Worm (Caenorhabditis elegans): ENCODE results near the gene lev-8.

lev-8 gene

DNA sequence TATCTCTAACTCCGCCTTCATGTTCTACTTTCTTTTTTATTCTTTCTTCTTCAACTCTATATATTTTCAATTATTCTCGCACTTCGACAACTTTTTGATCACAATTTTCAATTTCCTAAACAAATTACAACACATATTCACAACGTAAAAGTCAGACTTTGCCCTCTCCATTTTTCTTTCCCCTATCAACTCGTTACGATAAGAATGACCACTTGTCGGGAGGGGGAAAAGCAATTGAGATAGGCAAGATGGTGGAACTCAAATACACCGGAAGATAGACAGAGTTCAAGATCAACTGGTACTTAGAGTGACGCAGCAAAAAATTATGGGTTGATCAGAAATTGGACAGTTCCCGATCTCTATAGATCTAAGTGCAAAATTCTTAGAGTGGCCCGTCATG, 5.7 kb upstream of the lev-8 start:
- no peak for TF ChIP-seq ref-1 (GFP tag; conservative IDR thresholded peaks at IDR 0.05)
- no peak for TF ChIP-seq flt-1 (GFP tag; IDR thresholded peaks at IDR 0.05)
- no peak for TF ChIP-seq tab-1 (GFP tag; IDR thresholded peaks at IDR 0.05)
- TF ChIP-seq klf-2 (GFP tag; conservative IDR thresholded peaks at IDR 0.05) = no peak
- TF ChIP-seq ztf-23 (GFP tag; IDR thresholded peaks at IDR 0.05) = no peak
- no peak for TF ChIP-seq ztf-29 (GFP tag; IDR thresholded peaks at IDR 0.05)
- no peak for TF ChIP-seq cog-1 (tag; optimal IDR thresholded peaks at IDR 0.05)
- no peak for TF ChIP-seq T22C8.4 (GFP tag; IDR thresholded peaks at IDR 0.05)
- no peak for TF ChIP-seq med-1 (GFP tag; optimal IDR thresholded peaks at IDR 0.05; ENCODE audit: insufficient read depth)

DNA sequence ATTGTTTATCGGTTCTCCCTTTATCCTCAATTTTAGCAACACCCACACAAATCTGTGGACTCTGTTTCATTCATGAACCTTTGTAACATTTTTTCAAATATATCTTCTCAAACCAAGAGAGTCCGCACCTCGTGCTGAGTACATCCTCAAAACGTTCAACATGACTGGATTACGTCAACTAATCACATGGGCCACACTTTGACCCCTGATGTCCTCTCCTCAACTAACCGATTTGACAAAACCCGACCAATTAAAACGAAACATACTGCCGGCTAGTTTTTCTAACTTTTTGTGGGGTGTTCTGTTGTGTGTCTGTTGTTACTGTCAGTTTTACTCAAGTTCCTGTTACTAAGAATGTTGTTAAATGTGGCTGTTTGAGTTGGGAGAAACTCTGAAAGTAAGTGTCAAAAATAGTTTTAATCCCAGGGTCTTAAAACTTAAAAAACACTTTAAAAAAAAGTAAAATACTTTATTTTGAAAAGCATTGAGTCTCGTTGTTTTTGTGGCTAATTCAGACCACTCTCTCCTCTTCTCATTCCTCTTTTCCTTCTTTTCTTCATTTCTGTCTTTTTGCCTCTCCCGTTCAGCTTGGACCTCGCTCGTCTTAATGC, 5.1 kb upstream of the lev-8 start:
- TF ChIP-seq ref-1 (GFP tag; conservative IDR thresholded peaks at IDR 0.05) = no peak
- no peak for TF ChIP-seq tab-1 (GFP tag; IDR thresholded peaks at IDR 0.05)
- no peak for TF ChIP-seq ztf-23 (GFP tag; IDR thresholded peaks at IDR 0.05)
- no peak for TF ChIP-seq cog-1 (tag; optimal IDR thresholded peaks at IDR 0.05)
- TF ChIP-seq ztf-29 (GFP tag; IDR thresholded peaks at IDR 0.05) = no peak
- TF ChIP-seq T22C8.4 (GFP tag; IDR thresholded peaks at IDR 0.05) = no peak
- TF ChIP-seq klf-2 (GFP tag; conservative IDR thresholded peaks at IDR 0.05) = no peak
- no peak for TF ChIP-seq flt-1 (GFP tag; IDR thresholded peaks at IDR 0.05)
- no peak for TF ChIP-seq med-1 (GFP tag; optimal IDR thresholded peaks at IDR 0.05; ENCODE audit: insufficient read depth)

DNA sequence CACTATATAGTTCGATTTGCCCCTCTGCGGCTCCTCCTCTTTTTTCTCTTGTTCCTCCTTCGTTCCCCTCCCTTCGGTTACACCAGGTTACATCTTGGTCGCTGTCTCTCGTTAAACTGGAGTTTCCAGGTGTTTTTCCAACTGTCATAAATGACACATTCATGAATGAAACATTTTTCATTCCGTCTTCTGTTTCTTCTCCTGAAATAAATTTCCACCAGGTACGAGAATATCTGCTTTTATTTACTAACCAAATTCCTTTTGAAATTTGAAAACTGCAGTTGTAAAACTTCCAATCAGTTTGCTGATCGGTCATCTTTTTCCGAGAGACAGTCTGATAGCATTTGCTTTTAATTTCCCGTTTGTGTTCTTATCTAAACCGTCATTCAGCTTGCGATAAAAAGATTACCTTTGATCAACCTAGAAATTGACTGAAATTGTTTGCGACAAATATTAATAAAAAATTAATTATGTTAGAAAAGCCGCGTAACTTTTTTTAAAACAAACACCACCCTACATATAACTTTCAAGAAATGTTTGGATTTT, 4.4 kb upstream of the lev-8 start, which contains the start of gene C35C5.10:
Gene C35C5.10 (plus strand): TSS at position 51 of the 546 bp plus-strand sequence.
- no peak for TF ChIP-seq med-1 (GFP tag; optimal IDR thresholded peaks at IDR 0.05; ENCODE audit: insufficient read depth)

DNA sequence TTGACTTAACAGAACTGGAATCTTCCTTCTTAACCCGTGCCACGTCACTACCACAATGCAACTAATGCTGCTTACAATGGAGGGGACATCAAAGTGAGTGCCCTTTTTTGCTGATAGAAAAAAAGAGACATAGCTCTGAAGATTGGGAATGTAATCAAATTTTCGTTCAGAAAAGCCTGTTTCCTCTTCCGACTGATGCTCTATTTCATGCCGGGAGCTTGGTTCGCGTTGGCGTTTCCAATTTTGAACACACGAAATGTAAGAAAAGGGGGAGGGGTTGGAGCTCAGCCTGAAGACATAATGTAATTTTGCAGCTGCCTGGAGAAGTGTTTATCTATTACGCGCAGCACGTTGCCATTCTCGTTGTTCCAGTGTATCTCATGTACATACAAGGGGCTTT, 2.6 kb upstream of the lev-8 start:
- no peak for TF ChIP-seq flt-1 (GFP tag; IDR thresholded peaks at IDR 0.05)
- no peak for TF ChIP-seq tab-1 (GFP tag; IDR thresholded peaks at IDR 0.05)
- TF ChIP-seq cog-1 (tag; optimal IDR thresholded peaks at IDR 0.05) = no peak
- no peak for TF ChIP-seq ztf-23 (GFP tag; IDR thresholded peaks at IDR 0.05)
- TF ChIP-seq med-1 (GFP tag; optimal IDR thresholded peaks at IDR 0.05; ENCODE audit: insufficient read depth) = no peak
- TF ChIP-seq ztf-29 (GFP tag; IDR thresholded peaks at IDR 0.05) = no peak
- no peak for TF ChIP-seq klf-2 (GFP tag; conservative IDR thresholded peaks at IDR 0.05)

DNA sequence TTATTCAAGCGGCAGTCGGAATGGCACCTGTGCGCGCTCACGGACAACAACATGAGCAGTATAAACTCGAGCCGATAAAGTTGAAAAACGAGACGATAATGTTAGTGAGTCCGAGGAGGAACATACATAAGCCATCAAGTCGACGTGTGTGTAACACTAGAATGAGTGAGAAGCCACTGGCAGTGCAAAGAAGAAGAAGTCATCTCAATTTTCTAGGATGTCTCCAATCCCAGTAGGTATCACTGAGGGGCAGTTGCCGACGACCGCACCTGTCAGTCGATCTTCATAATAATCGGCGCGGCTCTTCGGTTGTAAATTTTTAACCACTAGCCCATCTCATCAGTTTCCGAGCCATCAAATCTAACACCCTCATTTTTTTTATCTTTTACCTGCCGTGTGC, 639 bp upstream of the lev-8 start:
- TF ChIP-seq cog-1 (tag; optimal IDR thresholded peaks at IDR 0.05) = no peak
- TF ChIP-seq med-1 (GFP tag; optimal IDR thresholded peaks at IDR 0.05; ENCODE audit: insufficient read depth) = no peak
- TF ChIP-seq flt-1 (GFP tag; IDR thresholded peaks at IDR 0.05) = no peak
- TF ChIP-seq tab-1 (GFP tag; IDR thresholded peaks at IDR 0.05) = no peak
- no peak for TF ChIP-seq T22C8.4 (GFP tag; IDR thresholded peaks at IDR 0.05)
- TF ChIP-seq ztf-29 (GFP tag; IDR thresholded peaks at IDR 0.05) = no peak
- TF ChIP-seq klf-2 (GFP tag; conservative IDR thresholded peaks at IDR 0.05) = no peak
- no peak for TF ChIP-seq ref-1 (GFP tag; conservative IDR thresholded peaks at IDR 0.05)

DNA sequence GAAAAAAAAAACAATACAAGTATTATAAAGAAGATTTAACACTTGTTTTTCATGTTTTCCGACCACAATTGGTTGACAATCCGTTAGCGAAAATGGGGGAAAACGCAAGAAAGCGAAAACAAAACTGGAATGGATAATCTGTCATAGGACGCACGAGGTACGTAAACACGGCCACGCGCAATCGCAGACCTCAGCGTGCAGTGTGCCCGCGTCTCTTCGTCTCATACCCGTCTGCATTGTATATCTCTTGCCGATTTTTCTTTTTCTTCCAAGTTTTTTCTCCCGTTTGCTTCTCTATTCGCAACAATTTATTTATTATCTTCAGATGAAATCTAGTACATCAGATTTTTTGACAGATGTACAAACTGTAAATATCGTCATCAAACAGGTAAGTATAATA, 2.9 kb downstream of the lev-8 start, which contains the start of gene trpp-9:
Gene trpp-9 (plus strand): TSS at position 261 of the 400 bp plus-strand sequence.
- no peak for TF ChIP-seq tab-1 (GFP tag; IDR thresholded peaks at IDR 0.05)
- no peak for TF ChIP-seq flt-1 (GFP tag; IDR thresholded peaks at IDR 0.05)
- peak; percentile 38 for TF ChIP-seq cog-1 (tag; optimal IDR thresholded peaks at IDR 0.05)
- no peak for TF ChIP-seq ztf-29 (GFP tag; IDR thresholded peaks at IDR 0.05)
- TF ChIP-seq T22C8.4 (GFP tag; IDR thresholded peaks at IDR 0.05) = no peak
- TF ChIP-seq ref-1 (GFP tag; conservative IDR thresholded peaks at IDR 0.05) = no peak
- no peak for TF ChIP-seq med-1 (GFP tag; optimal IDR thresholded peaks at IDR 0.05; ENCODE audit: insufficient read depth)

DNA sequence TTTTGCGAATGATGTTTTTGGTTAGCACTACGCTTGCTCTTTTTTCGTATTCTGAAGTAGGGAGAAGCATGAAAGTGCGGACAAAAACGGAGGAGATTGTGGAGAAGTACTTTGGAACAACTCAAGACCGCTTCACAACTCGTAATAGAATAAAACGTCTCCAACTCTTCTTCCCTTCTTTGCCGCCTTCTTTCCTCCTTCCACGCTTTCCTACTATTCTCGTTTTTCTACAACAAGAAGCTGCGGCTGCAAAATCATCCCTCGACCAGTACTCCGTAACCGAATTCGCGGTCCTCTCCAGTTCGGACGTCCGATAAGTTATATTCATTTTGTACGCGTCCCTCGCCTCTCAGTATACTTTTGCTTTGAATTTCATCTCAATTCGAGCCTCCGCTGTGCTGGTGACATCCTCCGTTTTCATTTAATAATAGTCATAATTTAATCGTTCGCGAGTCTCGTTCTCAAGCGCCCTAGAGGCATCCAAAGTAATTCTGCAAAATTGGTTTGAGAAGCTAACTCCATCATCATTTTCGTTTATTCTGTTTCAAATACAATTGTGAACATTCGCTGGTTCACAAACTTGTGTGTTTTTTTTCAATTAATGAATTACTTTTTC, 9.1 kb downstream of the lev-8 start:
- 0 out of 2 replicates have a peak, but pooled peaks have one; percentile 16 for TF ChIP-seq flt-1 (GFP tag; IDR thresholded peaks at IDR 0.05)
- no peak for TF ChIP-seq ref-1 (GFP tag; conservative IDR thresholded peaks at IDR 0.05)
- no peak for TF ChIP-seq med-1 (GFP tag; optimal IDR thresholded peaks at IDR 0.05; ENCODE audit: insufficient read depth)

DNA sequence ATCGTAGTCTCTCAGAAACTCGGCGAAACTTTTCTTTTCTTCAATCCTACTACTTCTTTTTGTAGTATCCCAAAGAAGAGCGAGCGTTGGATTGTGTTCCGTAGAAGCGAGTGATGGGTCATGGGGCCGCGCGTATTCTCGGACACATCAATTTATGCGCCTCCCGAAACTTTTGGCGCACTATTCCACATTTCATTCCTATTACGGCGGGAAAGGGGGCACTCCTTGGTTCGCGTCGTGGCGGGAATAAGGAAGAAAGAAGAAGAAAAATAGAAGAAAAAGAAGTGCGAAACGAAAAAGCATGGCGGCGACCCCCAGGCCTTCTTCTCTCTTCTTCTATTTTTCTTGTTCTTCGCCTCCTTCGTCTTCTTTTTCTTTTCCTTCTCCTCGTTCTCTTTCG, 11.0 kb downstream of the lev-8 start:
- TF ChIP-seq ztf-23 (GFP tag; IDR thresholded peaks at IDR 0.05) (no peak), tab-1 (GFP tag; IDR thresholded peaks at IDR 0.05) (no peak), ref-1 (GFP tag; conservative IDR thresholded peaks at IDR 0.05) (no peak), T22C8.4 (GFP tag; IDR thresholded peaks at IDR 0.05) (no peak), flt-1 (GFP tag; IDR thresholded peaks at IDR 0.05) (no peak), cog-1 (tag; optimal IDR thresholded peaks at IDR 0.05) (no peak), ztf-29 (GFP tag; IDR thresholded peaks at IDR 0.05) (no peak), klf-2 (GFP tag; conservative IDR thresholded peaks at IDR 0.05) (no peak), med-1 (GFP tag; optimal IDR thresholded peaks at IDR 0.05; ENCODE audit: insufficient read depth) (no peak)

DNA sequence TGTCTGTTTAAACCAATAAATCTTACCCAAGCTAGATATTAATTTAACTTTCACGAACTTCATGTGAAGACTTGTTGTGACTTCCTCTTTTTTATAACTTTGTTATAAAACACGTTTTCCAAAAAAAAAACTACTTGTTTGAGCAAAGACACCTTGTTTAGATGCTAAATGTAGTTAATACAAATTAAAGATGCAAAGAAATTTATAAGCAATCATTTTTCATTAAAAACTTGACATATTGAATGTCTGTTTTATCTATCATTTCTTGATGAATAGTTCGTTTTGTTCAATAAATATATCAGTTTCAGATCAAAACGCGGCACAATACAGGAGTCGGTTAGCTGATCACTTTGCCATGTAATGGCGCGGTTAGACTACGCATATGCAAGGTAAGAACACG, 11.5 kb downstream of the lev-8 start, which contains the start of gene frm-3:
Gene frm-3 (plus strand): TSS at position 301 of the 400 bp plus-strand sequence.
- TF ChIP-seq tab-1 (GFP tag; IDR thresholded peaks at IDR 0.05) = no peak
- no peak for TF ChIP-seq ztf-23 (GFP tag; IDR thresholded peaks at IDR 0.05)
- no peak for TF ChIP-seq ref-1 (GFP tag; conservative IDR thresholded peaks at IDR 0.05)
- no peak for TF ChIP-seq ztf-29 (GFP tag; IDR thresholded peaks at IDR 0.05)
- no peak for TF ChIP-seq T22C8.4 (GFP tag; IDR thresholded peaks at IDR 0.05)
- no peak for TF ChIP-seq flt-1 (GFP tag; IDR thresholded peaks at IDR 0.05)
- TF ChIP-seq med-1 (GFP tag; optimal IDR thresholded peaks at IDR 0.05; ENCODE audit: insufficient read depth) = no peak
- no peak for TF ChIP-seq cog-1 (tag; optimal IDR thresholded peaks at IDR 0.05)
- no peak for TF ChIP-seq klf-2 (GFP tag; conservative IDR thresholded peaks at IDR 0.05)

DNA sequence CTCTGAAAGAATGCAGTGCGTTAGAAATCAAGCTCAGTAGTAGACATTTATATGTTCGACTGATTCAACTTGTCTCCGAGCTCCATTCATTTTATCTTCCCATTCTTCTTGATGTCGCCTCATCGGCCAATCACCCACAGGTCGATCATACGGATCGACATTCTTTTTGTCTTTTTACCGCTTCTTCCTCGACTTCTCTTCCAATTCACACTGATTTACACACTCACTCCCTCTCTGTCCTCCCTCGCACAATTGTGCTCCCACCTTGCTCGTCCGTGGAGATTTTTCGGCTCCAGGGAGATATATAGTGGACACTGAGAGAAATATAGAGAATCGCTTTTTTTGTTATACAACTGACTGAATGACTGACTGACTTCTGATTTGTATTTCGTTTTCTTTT, 13.5 kb downstream of the lev-8 start:
- no peak for TF ChIP-seq ztf-29 (GFP tag; IDR thresholded peaks at IDR 0.05)
- TF ChIP-seq cog-1 (tag; optimal IDR thresholded peaks at IDR 0.05) = no peak
- no peak for TF ChIP-seq klf-2 (GFP tag; conservative IDR thresholded peaks at IDR 0.05)
- TF ChIP-seq flt-1 (GFP tag; IDR thresholded peaks at IDR 0.05) = no peak
- no peak for TF ChIP-seq med-1 (GFP tag; optimal IDR thresholded peaks at IDR 0.05; ENCODE audit: insufficient read depth)
- TF ChIP-seq tab-1 (GFP tag; IDR thresholded peaks at IDR 0.05) = no peak
- TF ChIP-seq T22C8.4 (GFP tag; IDR thresholded peaks at IDR 0.05) = no peak
- no peak for TF ChIP-seq ztf-23 (GFP tag; IDR thresholded peaks at IDR 0.05)
- no peak for TF ChIP-seq ref-1 (GFP tag; conservative IDR thresholded peaks at IDR 0.05)
